Fruit fly (Drosophila melanogaster): ENCODE measurements around the gene CG5194.

The CG5194 gene

dm6 chr3L:9011485-9012389, 2.1 kb upstream of the CG5194 start (continued):
- TF ChIP-seq CG12942 (GFP tag; optimal IDR thresholded peaks at IDR 0.05), result peak; percentile 49
- TF ChIP-seq wek (GFP tag; optimal IDR thresholded peaks at IDR 0.05), result no peak
- no peak for TF ChIP-seq tio (GFP tag; optimal IDR thresholded peaks at IDR 0.05)
- peak; percentile 59 for TF ChIP-seq slp2 (GFP tag; optimal IDR thresholded peaks at IDR 0.05)
- peak; percentile 71 for TF ChIP-seq CoRest (tag; optimal IDR thresholded peaks at IDR 0.05)
- TF ChIP-seq CG31224 (GFP tag; IDR thresholded peaks at IDR 0.05), result no peak
- TF ChIP-seq Awh (GFP tag; IDR thresholded peaks at IDR 0.05), result peak; percentile 73
- peak; percentile 63 for TF ChIP-seq Max (GFP tag; optimal IDR thresholded peaks at IDR 0.05)
- TF ChIP-seq org-1 (GFP tag; optimal IDR thresholded peaks at IDR 0.05), result peak; percentile 75
- TF ChIP-seq CG8765 (GFP tag; IDR thresholded peaks at IDR 0.05), result peak; percentile 93
- TF ChIP-seq CG14050 (GFP tag; IDR thresholded peaks at IDR 0.05), result peak; percentile 15; the same call in 1 of the 3 replicates
- TF ChIP-seq NC2α (GFP tag; optimal IDR thresholded peaks at IDR 0.05), result peak; percentile 51
- TF ChIP-seq CG16779 (GFP tag; IDR thresholded peaks at IDR 0.05), result no peak
- peak; percentile 76 for TF ChIP-seq CG13775 (GFP tag; optimal IDR thresholded peaks at IDR 0.05)
- no peak; the same call in 1 of the 3 replicates for TF ChIP-seq CG11560 (tag; IDR thresholded peaks at IDR 0.05)
- TF ChIP-seq CG15696 (tag; optimal IDR thresholded peaks at IDR 0.05), result peak; percentile 97
- TF ChIP-seq lola (GFP tag; optimal IDR thresholded peaks at IDR 0.05), result peak in 1 of 3 experiments; percentile 86
- peak; percentile 46 for TF ChIP-seq zen (tag; optimal IDR thresholded peaks at IDR 0.05)
- TF ChIP-seq Aef1 (GFP tag; IDR thresholded peaks at IDR 0.05), result peak; percentile 59; the same call in 2 of the 3 replicates
- peak; percentile 27; the same call in 1 of the 2 replicates for TF ChIP-seq CG14014 (GFP tag; IDR thresholded peaks at IDR 0.05)
- peak; percentile 74 for TF ChIP-seq H2.0 (GFP tag; IDR thresholded peaks at IDR 0.05)
- TF ChIP-seq CG13424 (tag; optimal IDR thresholded peaks at IDR 0.05), result peak; percentile 67
- no peak for TF ChIP-seq fru (optimal IDR thresholded peaks at IDR 0.05)
- peak; percentile 71 for TF ChIP-seq Gsc (GFP tag; IDR thresholded peaks at IDR 0.05)
- peak; percentile 62 for TF ChIP-seq Sox102F (GFP tag; optimal IDR thresholded peaks at IDR 0.05)
- TF ChIP-seq sc (optimal IDR thresholded peaks at IDR 0.05), result no peak
- peak; percentile 61 for TF ChIP-seq sc (GFP tag; optimal IDR thresholded peaks at IDR 0.05)
- TF ChIP-seq zfh2 (GFP tag; optimal IDR thresholded peaks at IDR 0.05), result no peak
- TF ChIP-seq Dip2 (GFP tag; IDR thresholded peaks at IDR 0.05), result no peak
- peak; percentile 46; the same call in 1 of the 2 replicates for TF ChIP-seq Rfx (GFP tag; IDR thresholded peaks at IDR 0.05)
- 0 out of 2 replicates have a peak, but pooled peaks have one; percentile 28 for TF ChIP-seq slbo (GFP tag; IDR thresholded peaks at IDR 0.05)
- 0 out of 2 replicates have a peak, but pooled peaks have one; percentile 32 for TF ChIP-seq dimm (GFP tag; IDR thresholded peaks at IDR 0.05)
- no peak for TF ChIP-seq CkIIα-i1 (GFP tag; IDR thresholded peaks at IDR 0.05)
- TF ChIP-seq crol (GFP tag; IDR thresholded peaks at IDR 0.05), result peak; percentile 64
- peak; percentile 48 for TF ChIP-seq hth (optimal IDR thresholded peaks at IDR 0.05)
- TF ChIP-seq Lpt (GFP tag; optimal IDR thresholded peaks at IDR 0.05), result no peak
- TF ChIP-seq sug (tag; optimal IDR thresholded peaks at IDR 0.05), result no peak
- no peak for TF ChIP-seq PHDP (tag; optimal IDR thresholded peaks at IDR 0.05)
- no peak for TF ChIP-seq Dip3 (GFP tag; optimal IDR thresholded peaks at IDR 0.05)
- TF ChIP-seq ato (GFP tag; IDR thresholded peaks at IDR 0.05; ENCODE audit: partially characterized antibody), result no peak
- TF ChIP-seq CG1529 (GFP tag; optimal IDR thresholded peaks at IDR 0.05), result peak; percentile 49
- TF ChIP-seq CG4328 (GFP tag; optimal IDR thresholded peaks at IDR 0.05), result peak; percentile 36
- TF ChIP-seq prd (optimal IDR thresholded peaks at IDR 0.05), result no peak
- TF ChIP-seq prd (GFP tag; IDR thresholded peaks at IDR 0.05), result peak; percentile 90
- TF ChIP-seq sim (GFP tag; IDR thresholded peaks at IDR 0.05), result peak; percentile 91
- peak; percentile 68; the same call in 1 of the 2 replicates for TF ChIP-seq ro (GFP tag; IDR thresholded peaks at IDR 0.05)
- no peak for TF ChIP-seq yki (optimal IDR thresholded peaks at IDR 0.05)
- peak; percentile 14 for TF ChIP-seq CG4617 (GFP tag; optimal IDR thresholded peaks at IDR 0.05; ENCODE audit: borderline replicate concordance)
- TF ChIP-seq CG6791 (GFP tag; IDR thresholded peaks at IDR 0.05; ENCODE audit: partially characterized antibody), result no peak
- TF ChIP-seq caup (GFP tag; optimal IDR thresholded peaks at IDR 0.05; ENCODE audit: severe bottlenecking), result peak; percentile 4

Measured in whole organism, embryonic.